Worm (Caenorhabditis elegans): ENCODE data around the gene srx-108.

Gene srx-108

DNA sequence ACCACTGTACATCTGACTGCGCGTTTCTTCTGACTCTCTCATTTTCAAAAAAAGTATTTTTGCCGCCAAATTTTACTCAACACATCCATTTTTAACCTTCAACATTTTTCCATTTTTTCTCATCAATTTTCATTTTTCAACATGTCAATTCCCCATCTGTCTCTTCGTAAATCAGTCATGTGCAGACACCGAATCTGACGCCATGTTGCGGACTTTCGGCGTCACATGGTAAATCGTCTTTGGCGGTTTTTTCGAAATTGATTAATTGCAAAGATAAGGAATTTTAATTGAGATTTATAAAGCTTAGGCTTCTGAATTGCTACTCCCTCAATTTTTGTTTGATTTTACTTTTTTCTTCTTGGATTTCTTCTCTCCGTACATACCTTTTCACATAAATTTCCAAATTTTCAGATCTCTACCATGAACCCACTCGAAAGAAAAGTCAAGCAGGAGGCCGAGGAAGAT lies 22.6 kb upstream of the srx-108 start, which contains the start of gene F19B10.1 (continued):
- no peak for TF ChIP-seq mef-2 (tag; optimal IDR thresholded peaks at IDR 0.05)
- no peak for TF ChIP-seq hlh-17 (GFP tag; optimal IDR thresholded peaks at IDR 0.05; ENCODE audit: borderline replicate concordance)
- no peak for TF ChIP-seq pqm-1 (tag; optimal IDR thresholded peaks at IDR 0.05)
- no peak for TF ChIP-seq unc-98 (GFP tag; IDR thresholded peaks at IDR 0.05)
- TF ChIP-seq tbx-2 (tag; optimal IDR thresholded peaks at IDR 0.05): peak; percentile 73
- TF ChIP-seq unc-130 (tag; optimal IDR thresholded peaks at IDR 0.05): peak; percentile 94
- TF ChIP-seq lin-13 (GFP tag; optimal IDR thresholded peaks at IDR 0.05): peak; percentile 72
- TF ChIP-seq aha-1 (tag; optimal IDR thresholded peaks at IDR 0.05): no peak
- TF ChIP-seq ztf-4 (tag; optimal IDR thresholded peaks at IDR 0.05): no peak
- TF ChIP-seq lin-15B (tag; optimal IDR thresholded peaks at IDR 0.05): peak; percentile 52
- peak; percentile 90 for TF ChIP-seq snu-23 (GFP tag; optimal IDR thresholded peaks at IDR 0.05)
- peak; percentile 77 for TF ChIP-seq rnt-1 (tag; optimal IDR thresholded peaks at IDR 0.05)
- peak; percentile 49 for TF ChIP-seq vab-15 (tag; optimal IDR thresholded peaks at IDR 0.05)
- TF ChIP-seq egl-27 (tag; optimal IDR thresholded peaks at IDR 0.05): no peak
- peak; percentile 67 for TF ChIP-seq skn-1 (tag; optimal IDR thresholded peaks at IDR 0.05)
- TF ChIP-seq elt-2 (tag; optimal IDR thresholded peaks at IDR 0.05): peak; percentile 50
- peak; percentile 60 for TF ChIP-seq dsc-1 (tag; optimal IDR thresholded peaks at IDR 0.05)
- no peak for TF ChIP-seq nhr-11 (tag; optimal IDR thresholded peaks at IDR 0.05)
- no peak for TF ChIP-seq nhr-237 (tag; optimal IDR thresholded peaks at IDR 0.05)
- TF ChIP-seq nhr-77 (tag; optimal IDR thresholded peaks at IDR 0.05): peak; percentile 36
- no peak for TF ChIP-seq fkh-10 (GFP tag; optimal IDR thresholded peaks at IDR 0.05)
- peak in 1 of 3 experiments; percentile 55 for TF ChIP-seq ceh-82 (tag; optimal IDR thresholded peaks at IDR 0.05)
- TF ChIP-seq efl-3 (GFP tag; optimal IDR thresholded peaks at IDR 0.05): no peak
- TF ChIP-seq fkh-8 (tag; optimal IDR thresholded peaks at IDR 0.05): no peak
- TF ChIP-seq sup-37 (GFP tag; optimal IDR thresholded peaks at IDR 0.05): no peak
- TF ChIP-seq sptf-1 (tag; optimal IDR thresholded peaks at IDR 0.05): no peak
- peak; percentile 20 for TF ChIP-seq pag-3 (tag; optimal IDR thresholded peaks at IDR 0.05; ENCODE audit: borderline replicate concordance, insufficient read depth)
- TF ChIP-seq ets-5 (GFP tag; IDR thresholded peaks at IDR 0.05): no peak
- TF ChIP-seq aly-2 (tag; optimal IDR thresholded peaks at IDR 0.05): peak; percentile 35
- peak; percentile 68 for TF ChIP-seq xbp-1 (tag; optimal IDR thresholded peaks at IDR 0.05)
- no peak for TF ChIP-seq C34B4.2 (tag; optimal IDR thresholded peaks at IDR 0.05)
- peak; percentile 60 for TF ChIP-seq C04F5.9 (tag; optimal IDR thresholded peaks at IDR 0.05)
- no peak for TF ChIP-seq sox-4 (tag; optimal IDR thresholded peaks at IDR 0.05)
- TF ChIP-seq alr-1 (tag; optimal IDR thresholded peaks at IDR 0.05; ENCODE audit: borderline replicate concordance): no peak
- TF ChIP-seq elt-3 (tag; optimal IDR thresholded peaks at IDR 0.05): peak in 3 of 6 experiments; percentile 62 to 95 (median 85)
- TF ChIP-seq lin-35 (GFP tag; optimal IDR thresholded peaks at IDR 0.05): peak; percentile 88 to 98
- peak; percentile 74 to 94 for TF ChIP-seq efl-1 (optimal IDR thresholded peaks at IDR 0.05)
- TF ChIP-seq efl-1 (GFP tag; optimal IDR thresholded peaks at IDR 0.05 in 1 of 2): peak; percentile 93 to 99
- TF ChIP-seq isw-1 (GFP tag; IDR thresholded peaks at IDR 0.05): peak; percentile 31; the same call in 1 of the 2 replicates
- TF ChIP-seq ceh-8 (GFP tag; optimal IDR thresholded peaks at IDR 0.05): no peak
- no peak for TF ChIP-seq ceh-90 (tag; optimal IDR thresholded peaks at IDR 0.05)
- TF ChIP-seq nhr-71 (tag; optimal IDR thresholded peaks at IDR 0.05): peak; percentile 85
- TF ChIP-seq grh-1 (GFP tag; IDR thresholded peaks at IDR 0.05): 0 out of 2 replicates have a peak, but pooled peaks have one; percentile 20

Measured in whole organism, L1 larva.